Fruit fly (Drosophila melanogaster) whole organism, embryonic: Measurements from ENCODE around the gene Mis12.

Source experiments
- Aef1 ChIP-seq: fragments of 200-800 bp; sonication (Bioruptor generic); IDR thresholded peaks from 3 replicates; pipeline ENCODE4 v1.3.6; 2022; ENCODE audit warnings: missing biosample characterization, missing genetic modification characterization
- Bgb ChIP-seq: fragments of 200-800 bp; sonication (Bioruptor generic); IDR thresholded peaks from 2 replicates; pipeline ENCODE4 v1.3.6; 2022; ENCODE audit warnings: missing biosample characterization, missing genetic modification characterization; ENCODE audit not compliant: partially characterized antibody
- C15 ChIP-seq: fragments of 200-800 bp; sonication (Bioruptor generic); IDR thresholded peaks from 3 replicates; pipeline ENCODE4 v1.3.6; 2022; ENCODE audit warnings: missing biosample characterization, missing genetic modification characterization
- CG11398 ChIP-seq: fragments of 200-800 bp; sonication (Bioruptor generic); optimal IDR thresholded peaks from 2 replicates; lab custom pipeline; 2016; ENCODE audit warnings: missing biosample characterization, missing genetic modification characterization
- CG11456 ChIP-seq: fragments of 200-800 bp; sonication (Bioruptor generic); IDR thresholded peaks from 3 replicates; pipeline ENCODE4 v1.3.6; 2022; ENCODE audit warnings: missing biosample characterization, missing genetic modification characterization
- CG13287 ChIP-seq: fragments of 200-800 bp; sonication (Bioruptor generic); IDR thresholded peaks from 2 replicates; pipeline ENCODE4 v1.3.6; 2022; ENCODE audit warnings: missing biosample characterization, missing genetic modification characterization; ENCODE audit not compliant: partially characterized antibody
- CG16813 ChIP-seq: fragments of 200-800 bp; sonication (Bioruptor generic); IDR thresholded peaks from 3 replicates; pipeline ENCODE4 v1.3.6; 2022; ENCODE audit warnings: missing biosample characterization, missing genetic modification characterization; ENCODE audit not compliant: partially characterized antibody
- CG2202 ChIP-seq: fragments of 200-800 bp; sonication (Bioruptor generic); optimal IDR thresholded peaks from 2 replicates; lab custom pipeline; 2018; ENCODE audit warnings: missing biosample characterization, mild to moderate bottlenecking, missing genetic modification characterization
- CG2889 ChIP-seq: fragments of 200-800 bp; sonication (Bioruptor generic); IDR thresholded peaks from 3 replicates; pipeline ENCODE4 v1.3.6; 2022; ENCODE audit warnings: missing biosample characterization, missing genetic modification characterization
- CG34224 ChIP-seq: fragments of 200-800 bp; sonication (Bioruptor generic); IDR thresholded peaks from 3 replicates; pipeline ENCODE4 v1.3.6; 2022; ENCODE audit warnings: missing biosample characterization, missing genetic modification characterization; ENCODE audit not compliant: partially characterized antibody
- CG3726 ChIP-seq: fragments of 200-800 bp; sonication (Bioruptor generic); IDR thresholded peaks from 3 replicates; pipeline ENCODE4, ENCODE4 v1.3.6; 2022; ENCODE audit warnings: missing biosample characterization, missing genetic modification characterization
- CG4820 ChIP-seq: fragments of 200-800 bp; sonication (Bioruptor generic); optimal IDR thresholded peaks from 3 replicates; lab custom pipeline; 2016; ENCODE audit warnings: missing biosample characterization, missing genetic modification characterization
- CG6791 ChIP-seq: fragments of 200-800 bp; sonication (Bioruptor generic); IDR thresholded peaks from 3 replicates; pipeline ENCODE4 v1.3.6; 2022; ENCODE audit warnings: missing biosample characterization, missing genetic modification characterization; ENCODE audit not compliant: partially characterized antibody
- CG8478 ChIP-seq: fragments of >200 bp; optimal IDR thresholded peaks from 2 replicates; lab custom pipeline; 2018
- Deaf1 ChIP-seq: fragments of 200-800 bp; optimal IDR thresholded peaks from 3 replicates; lab custom pipeline; 2019; ENCODE audit warnings: missing biosample characterization, mild to moderate bottlenecking, missing genetic modification characterization, moderate library complexity
- Doc3 ChIP-seq: fragments of 200-800 bp; sonication (Bioruptor generic); IDR thresholded peaks from 3 replicates; pipeline ENCODE4 v1.3.6; 2022; ENCODE audit warnings: missing biosample characterization, missing genetic modification characterization; ENCODE audit not compliant: partially characterized antibody
- Dref ChIP-seq: fragments of 200-800 bp; sonication (Bioruptor generic); IDR thresholded peaks from 2 replicates; pipeline ENCODE4 v1.3.6; 2022; ENCODE audit warnings: missing biosample characterization, missing genetic modification characterization
- Ets65A ChIP-seq: fragments of 200-800 bp; sonication (Bioruptor generic); peaks from one replicate; lab custom pipeline; 2016; ENCODE audit warnings: missing biosample characterization, missing genetic modification characterization
- Fer1 ChIP-seq: fragments of 200-800 bp; sonication (Bioruptor generic); optimal IDR thresholded peaks from 2 replicates; lab custom pipeline; 2017; ENCODE audit warnings: missing biosample characterization, mild to moderate bottlenecking, missing genetic modification characterization
- HLH4C ChIP-seq: fragments of 200-800 bp; sonication (Bioruptor generic); IDR thresholded peaks from 3 replicates; pipeline ENCODE4 v1.3.6; 2022; ENCODE audit warnings: missing biosample characterization, missing genetic modification characterization; ENCODE audit not compliant: partially characterized antibody
- Hmr ChIP-seq: fragments of 200-800 bp; sonication (Bioruptor generic); optimal IDR thresholded peaks from 3 replicates; lab custom pipeline; 2017; ENCODE audit warnings: mild to moderate bottlenecking, missing biosample characterization, missing genetic modification reagents, missing genetic modification characterization
- Hr39 ChIP-seq: fragments of >200 bp; optimal IDR thresholded peaks from 2 replicates; lab custom pipeline; 2017
- Jarid2 ChIP-seq: fragments of 200-800 bp; sonication (Bioruptor generic); optimal IDR thresholded peaks from 3 replicates; lab custom pipeline; 2017; ENCODE audit warnings: mild to moderate bottlenecking, missing biosample characterization, missing genetic modification reagents, missing genetic modification characterization
- MBD-R2 ChIP-seq: fragments of 200-800 bp; sonication (Bioruptor generic); IDR thresholded peaks from 2 replicates; pipeline ENCODE4 v1.3.6; 2022; ENCODE audit warnings: missing biosample characterization, missing genetic modification characterization
- Med ChIP-seq: fragments of 200-800 bp; sonication (Bioruptor generic); peaks from one replicate; lab custom pipeline; 2016; ENCODE audit warnings: missing biosample characterization, missing genetic modification characterization, mild to moderate bottlenecking, inconsistent platforms, moderate library complexity
- Opbp ChIP-seq: fragments of 200-800 bp; sonication (Bioruptor generic); IDR thresholded peaks from 3 replicates; pipeline ENCODE4 v1.3.6; 2022; ENCODE audit warnings: missing biosample characterization, missing genetic modification characterization; ENCODE audit not compliant: partially characterized antibody
- Scr ChIP-seq: fragments of 200-800 bp; sonication (Bioruptor generic); IDR thresholded peaks from 2 replicates; pipeline ENCODE4 v1.3.6; 2022; ENCODE audit warnings: missing biosample characterization, missing genetic modification characterization; ENCODE audit not compliant: partially characterized antibody
- Sin3A ChIP-seq: fragments of >200 bp; optimal IDR thresholded peaks from 2 replicates; lab custom pipeline; 2018
- Sry-δ ChIP-seq: fragments of 200-800 bp; sonication (Bioruptor generic); optimal IDR thresholded peaks from 2 replicates; lab custom pipeline; 2016; ENCODE audit warnings: missing biosample characterization, missing genetic modification characterization
- Trl ChIP-seq, 3 experiments: fragments of >200 bp in 2 of 3; fragments of 200-800 bp in 1 of 3; sonication (Bioruptor generic) in 1 of 3; optimal IDR thresholded peaks; 2 replicates in 1 of 3; 3 replicates in 2 of 3; lab custom pipeline; 2016 to 2017; ENCODE audit warnings: missing biosample characterization in 1 of 3, missing genetic modification characterization in 1 of 3
- Usf ChIP-seq: fragments of 200-800 bp; sonication (Bioruptor generic); optimal IDR thresholded peaks from 2 replicates; lab custom pipeline; 2017; ENCODE audit warnings: missing genotype, missing biosample characterization, missing genetic modification characterization
- amos ChIP-seq: fragments of 200-800 bp; sonication (Bioruptor generic); IDR thresholded peaks from 2 replicates; pipeline ENCODE4 v1.3.6; 2022; ENCODE audit warnings: missing biosample characterization, missing genetic modification characterization; ENCODE audit not compliant: partially characterized antibody
- cg ChIP-seq: fragments of 200-800 bp; sonication (Bioruptor generic); optimal IDR thresholded peaks from 3 replicates; lab custom pipeline; 2019; ENCODE audit warnings: missing biosample characterization, mild to moderate bottlenecking, missing genetic modification characterization, moderate library complexity
- eve ChIP-seq, 2 experiments: fragments of >200 bp; optimal IDR thresholded peaks; 2 replicates each; lab custom pipeline; 2017; ENCODE audit warnings: missing biosample characterization in 2 of 2, missing genetic modification characterization in 2 of 2
- kni ChIP-seq: fragments of 200-800 bp; sonication (Bioruptor generic); optimal IDR thresholded peaks from 3 replicates; lab custom pipeline; 2017; ENCODE audit warnings: mild to moderate bottlenecking, missing biosample characterization, missing genetic modification reagents, missing genetic modification characterization
- knrl ChIP-seq: fragments of 200-800 bp; sonication (Bioruptor generic); IDR thresholded peaks from 3 replicates; pipeline ENCODE4 v1.3.6; 2022; ENCODE audit warnings: missing biosample characterization, missing genetic modification characterization; ENCODE audit not compliant: partially characterized antibody
- lilli ChIP-seq: fragments of 200-800 bp; sonication (Bioruptor generic); optimal IDR thresholded peaks from 3 replicates; lab custom pipeline; 2016; ENCODE audit warnings: missing biosample characterization, missing genetic modification characterization
- luna ChIP-seq: fragments of 200-800 bp; sonication (Bioruptor generic); optimal IDR thresholded peaks from 2 replicates; lab custom pipeline; 2016; ENCODE audit warnings: missing biosample characterization, missing genetic modification characterization
- otp ChIP-seq: fragments of 200-800 bp; sonication (Bioruptor generic); IDR thresholded peaks from 3 replicates; pipeline ENCODE4, ENCODE4 v1.3.6; 2022; ENCODE audit warnings: missing biosample characterization, missing genetic modification characterization
- pzg ChIP-seq: fragments of 200-800 bp; sonication (Bioruptor generic); optimal IDR thresholded peaks from 3 replicates; lab custom pipeline; 2018; ENCODE audit warnings: missing biosample characterization, mild to moderate bottlenecking, missing genetic modification characterization, moderate library complexity
- sd ChIP-seq: fragments of 200-800 bp; sonication (Bioruptor generic); optimal IDR thresholded peaks from 3 replicates; lab custom pipeline; 2018; ENCODE audit warnings: missing biosample characterization, mild to moderate bottlenecking, missing genetic modification characterization, moderate library complexity
- seq ChIP-seq: fragments of 200-800 bp; sonication (Bioruptor generic); IDR thresholded peaks from 2 replicates; pipeline ENCODE4 v1.3.6; 2022; ENCODE audit warnings: missing biosample characterization, missing genetic modification characterization
- sr ChIP-seq: fragments of 200-800 bp; sonication (Bioruptor generic); IDR thresholded peaks from 3 replicates; pipeline ENCODE4 v1.3.6; 2022; ENCODE audit warnings: missing biosample characterization, missing genetic modification characterization
- stwl ChIP-seq: fragments of 200-800 bp; sonication (Bioruptor generic); optimal IDR thresholded peaks from 3 replicates; lab custom pipeline; 2018; ENCODE audit warnings: missing biosample characterization, mild to moderate bottlenecking, missing genetic modification characterization, moderate library complexity
- ttk ChIP-seq: fragments of 200-800 bp; sonication (Bioruptor generic); IDR thresholded peaks from 2 replicates; pipeline ENCODE4 v2.1.2; 2022; ENCODE audit warnings: missing biosample characterization, missing genetic modification characterization
- unc-4 ChIP-seq: fragments of 200-800 bp; sonication (Bioruptor generic); IDR thresholded peaks from 2 replicates; pipeline ENCODE4 v1.3.6; 2022; ENCODE audit warnings: missing biosample characterization, missing genetic modification characterization; ENCODE audit not compliant: partially characterized antibody
- zen2 ChIP-seq: fragments of 200-800 bp; sonication (Bioruptor generic); IDR thresholded peaks from 3 replicates; pipeline ENCODE4 v1.3.6; 2022; ENCODE audit warnings: missing biosample characterization, missing genetic modification characterization; ENCODE audit not compliant: partially characterized antibody
- zfh2 ChIP-seq: fragments of 200-800 bp; sonication (Bioruptor generic); optimal IDR thresholded peaks from 2 replicates; lab custom pipeline; 2016; ENCODE audit warnings: missing biosample characterization, missing genetic modification characterization

Gene Mis12

DNA sequence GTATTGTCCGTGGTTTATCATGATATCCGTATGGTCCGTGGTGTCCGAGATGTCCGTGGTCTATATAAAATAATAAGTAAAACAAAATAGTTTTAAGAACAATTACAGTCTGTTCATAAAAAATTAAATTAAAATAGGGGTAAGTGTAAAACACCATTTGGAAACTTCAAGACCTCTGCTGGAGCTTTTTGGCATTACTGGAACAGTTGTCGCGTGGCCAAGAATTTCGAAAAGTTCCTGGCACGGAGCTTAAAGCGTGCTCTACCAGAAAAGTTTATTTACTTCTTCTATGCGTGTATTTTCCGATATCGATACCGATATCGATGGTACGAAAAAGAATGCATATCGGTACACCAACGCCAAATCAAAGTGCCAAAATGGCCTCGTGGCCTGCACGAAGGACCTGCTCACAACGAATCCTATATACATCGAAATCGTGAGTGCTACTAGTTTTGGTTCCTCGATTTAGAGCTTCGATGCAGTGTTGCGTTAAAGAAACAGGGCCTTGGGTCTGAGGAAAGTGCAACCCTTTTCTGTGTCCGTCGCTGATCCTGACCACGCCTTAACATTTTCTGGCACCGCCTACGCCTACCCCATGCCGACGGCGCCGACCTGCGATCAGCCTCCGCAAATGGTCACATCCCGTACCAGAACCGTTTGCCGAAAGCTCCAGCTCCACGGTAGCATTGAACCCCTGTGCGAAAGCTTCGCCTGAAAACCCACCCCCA lies 26.6 kb downstream of the Mis12 start (continued):
- TF ChIP-seq CG3726: no peak
- TF ChIP-seq Bgb: peak; percentile 44; the same call in 1 of the 2 replicates
- TF ChIP-seq Dref (GFP tag; lab: Robert Waterston, UW): peak; percentile 63
- TF ChIP-seq C15 (GFP tag; lab: Robert Waterston, UW): no peak
- TF ChIP-seq Trl (optimal IDR thresholded peaks at IDR 0.05; lab: Kevin White, UChicago): no peak
- TF ChIP-seq Trl (GFP tag; optimal IDR thresholded peaks at IDR 0.05; lab: Kevin White, UChicago): peak; percentile 16
- peak; percentile 57 for TF ChIP-seq unc-4
- peak; percentile 27; the same call in 1 of the 3 replicates for TF ChIP-seq CG16813
- no peak for TF ChIP-seq lilli (GFP tag; lab: Kevin White, UChicago)
- no peak for TF ChIP-seq Usf
- TF ChIP-seq CG4820 (GFP tag; lab: Kevin White, UChicago): no peak
- TF ChIP-seq stwl (tag; lab: Kevin White, UChicago): peak; percentile 33
- peak; percentile 20; the same call in 1 of the 3 replicates for TF ChIP-seq zen2 (GFP tag; lab: Robert Waterston, UW)
- 0 out of 3 replicates have a peak, but pooled peaks have one; percentile 26 for TF ChIP-seq CG11456 (GFP tag; lab: Robert Waterston, UW)
- TF ChIP-seq knrl (GFP tag; lab: Robert Waterston, UW): no peak
- peak; percentile 51 for TF ChIP-seq Med (GFP tag; lab: Kevin White, UChicago)
- TF ChIP-seq Sry-δ: peak; percentile 7
- TF ChIP-seq cg (GFP tag; lab: Kevin White, UChicago): peak; percentile 13
- TF ChIP-seq seq (GFP tag; lab: Robert Waterston, UW): peak; percentile 68; the same call in 1 of the 2 replicates
- peak; percentile 77 for TF ChIP-seq CG13287
- peak; percentile 68; the same call in 1 of the 2 replicates for TF ChIP-seq ttk (GFP tag; lab: Robert Waterston, UW)
- TF ChIP-seq eve (GFP tag; optimal IDR thresholded peaks at IDR 0.05; lab: Kevin White, UChicago): no peak
- TF ChIP-seq amos (GFP tag; lab: Robert Waterston, UW): peak; percentile 47; the same call in 1 of the 2 replicates
- no peak for TF ChIP-seq Hr39 (lab: Kevin White, UChicago)
- TF ChIP-seq Hmr (GFP tag; lab: Kevin White, UChicago): peak; percentile 37
- peak; percentile 34; the same call in 2 of the 3 replicates for TF ChIP-seq Doc3 (GFP tag; lab: Robert Waterston, UW)
- TF ChIP-seq CG8478: peak; percentile 1
- TF ChIP-seq Deaf1 (tag; lab: Kevin White, UChicago): peak; percentile 20
- TF ChIP-seq MBD-R2: 0 out of 2 replicates have a peak, but pooled peaks have one; percentile 39
- TF ChIP-seq Sin3A (lab: Kevin White, UChicago): no peak
- peak; percentile 34 for TF ChIP-seq Ets65A
- TF ChIP-seq Scr (GFP tag; lab: Robert Waterston, UW): peak; percentile 33
- peak; percentile 75 for TF ChIP-seq sd (tag; lab: Kevin White, UChicago)
- TF ChIP-seq CG6791 (GFP tag; lab: Robert Waterston, UW): 0 out of 3 replicates have a peak, but pooled peaks have one; percentile 14
- no peak for TF ChIP-seq otp
- no peak for TF ChIP-seq luna (GFP tag; lab: Kevin White, UChicago)
- TF ChIP-seq sr (GFP tag; lab: Robert Waterston, UW): peak; percentile 45; the same call in 1 of the 3 replicates
- peak; percentile 21 for TF ChIP-seq pzg (GFP tag; lab: Kevin White, UChicago)
- TF ChIP-seq CG34224 (GFP tag; lab: Robert Waterston, UW): peak; percentile 60
- TF ChIP-seq HLH4C: peak; percentile 66
- TF ChIP-seq Fer1: no peak
- peak; percentile 43; the same call in 2 of the 3 replicates for TF ChIP-seq Opbp (GFP tag; lab: Robert Waterston, UW)
- no peak for TF ChIP-seq Aef1 (GFP tag; lab: Robert Waterston, UW)
- TF ChIP-seq kni (GFP tag; lab: Kevin White, UChicago): no peak
- peak; percentile 5 for TF ChIP-seq CG11398 (GFP tag; lab: Kevin White, UChicago)
- TF ChIP-seq zfh2 (GFP tag; lab: Kevin White, UChicago): no peak
- TF ChIP-seq CG2889 (GFP tag; lab: Robert Waterston, UW): no peak
- TF ChIP-seq Jarid2 (GFP tag; lab: Kevin White, UChicago): no peak
- no peak for TF ChIP-seq CG2202 (tag; lab: Kevin White, UChicago)
